Worm (Caenorhabditis elegans) whole organism, L1 larva: ENCODE measurements around the gene mlt-3.

ENCODE experiments used
- C04F5.9 ChIP-seq: sonication (generic microtip); optimal IDR thresholded peaks from 2 replicates; lab custom pipeline; 2016; ENCODE audit warnings: missing genetic modification characterization, missing compliant biosample characterization
- C16A3.4 ChIP-seq: fragments of 150-350 bp; optimal IDR thresholded peaks from 2 replicates; lab custom pipeline; 2014; ENCODE audit warnings: missing biosample characterization, missing genetic modification characterization
- aha-1 ChIP-seq: fragments of 150-350 bp; optimal IDR thresholded peaks from 2 replicates; lab custom pipeline; 2014; ENCODE audit warnings: missing biosample characterization, missing genetic modification characterization
- ama-1 ChIP-seq: fragments of 150-350 bp; optimal IDR thresholded peaks from 2 replicates; lab custom pipeline; 2014
- blmp-1 ChIP-seq: fragments of 150-350 bp; optimal IDR thresholded peaks from 2 replicates; lab custom pipeline; 2014; ENCODE audit warnings: missing biosample characterization, missing genetic modification characterization
- ceh-8 ChIP-seq: fragments of 200-800 bp; sonication (Bioruptor generic); optimal IDR thresholded peaks from 2 replicates; lab custom pipeline; 2018; ENCODE audit warnings: mild to moderate bottlenecking, missing genetic modification characterization, moderate library complexity, missing compliant biosample characterization
- ceh-82 ChIP-seq, 3 experiments: fragments of 150-350 bp in 1 of 3; sonication (generic microtip) in 2 of 3; optimal IDR thresholded peaks; 2 replicates each; lab custom pipeline; 2014 to 2017; ENCODE audit warnings: missing biosample characterization in 3 of 3, missing genetic modification characterization in 3 of 3
- ces-1 ChIP-seq: fragments of 150-350 bp; optimal IDR thresholded peaks from 2 replicates; lab custom pipeline; 2014; ENCODE audit warnings: missing biosample characterization, missing genetic modification reagents, missing genetic modification characterization
- dsc-1 ChIP-seq: sonication (generic microtip); optimal IDR thresholded peaks from 2 replicates; lab custom pipeline; 2016; ENCODE audit warnings: mild to moderate bottlenecking, missing genetic modification characterization, missing compliant biosample characterization
- efl-1 ChIP-seq, 4 experiments: fragments of 150-350 bp; optimal IDR thresholded peaks in 3 of 4; peaks in 1 of 4; 1 replicate in 1 of 4; 2 replicates in 3 of 4; lab custom pipeline; 2014; ENCODE audit warnings: missing biosample characterization in 2 of 4, missing genetic modification characterization in 2 of 4, missing genetic modification reagents in 2 of 4
- efl-3 ChIP-seq: fragments of 200-800 bp; sonication (Bioruptor generic); optimal IDR thresholded peaks from 2 replicates; lab custom pipeline; 2018; ENCODE audit warnings: mild to moderate bottlenecking, missing genetic modification characterization, missing compliant biosample characterization
- egl-27 ChIP-seq, 2 experiments: fragments of 150-350 bp in 1 of 2; sonication (generic microtip); optimal IDR thresholded peaks; 3 replicates each; lab custom pipeline; 2017 to 2018; ENCODE audit warnings: missing biosample characterization in 2 of 2, missing genetic modification characterization in 2 of 2, missing genetic modification reagents in 2 of 2
- ets-5 ChIP-seq: fragments of 200-800 bp; sonication (Bioruptor generic); IDR thresholded peaks from 2 replicates; pipeline ENCODE4 v1.3.6; 2022; ENCODE audit warnings: missing genetic modification characterization, missing compliant biosample characterization
- fkh-8 ChIP-seq: sonication (generic microtip); optimal IDR thresholded peaks from 2 replicates; lab custom pipeline; 2016; ENCODE audit warnings: mild to moderate bottlenecking, missing genetic modification characterization, missing compliant biosample characterization
- grh-1 ChIP-seq: fragments of 200-800 bp; sonication (Bioruptor generic); IDR thresholded peaks from 2 replicates; pipeline ENCODE4 v1.3.6; 2022; ENCODE audit warnings: missing genetic modification reagents, missing genetic modification characterization, missing compliant biosample characterization
- jun-1 ChIP-seq: fragments of 150-350 bp; optimal IDR thresholded peaks from 2 replicates; lab custom pipeline; 2014; ENCODE audit warnings: missing biosample characterization, missing genetic modification reagents, missing genetic modification characterization
- lsy-2 ChIP-seq, 2 experiments: fragments of 150-350 bp; optimal IDR thresholded peaks; 2 replicates each; lab custom pipeline; 2014; ENCODE audit warnings: missing biosample characterization in 2 of 2, missing genetic modification characterization in 2 of 2
- mdl-1 ChIP-seq, 2 experiments: fragments of 150-350 bp; optimal IDR thresholded peaks; 2 replicates each; lab custom pipeline; 2014 to 2017; ENCODE audit warnings: missing biosample characterization in 2 of 2, missing genetic modification characterization in 2 of 2, inconsistent platforms in 1 of 2
- nhr-19 ChIP-seq: fragments of 200-800 bp; sonication (Bioruptor generic); conservative IDR thresholded peaks from 2 replicates; pipeline ENCODE4 v1.3.6; 2022; ENCODE audit warnings: missing genetic modification characterization, missing compliant biosample characterization
- nhr-20 ChIP-seq: sonication (generic microtip); optimal IDR thresholded peaks from 2 replicates; lab custom pipeline; 2016; ENCODE audit warnings: mild to moderate bottlenecking, missing genetic modification characterization, missing compliant biosample characterization
- nhr-237 ChIP-seq: fragments of 150-350 bp; optimal IDR thresholded peaks from 2 replicates; lab custom pipeline; 2014; ENCODE audit warnings: missing biosample characterization, missing genetic modification characterization
- nhr-77 ChIP-seq: fragments of 150-350 bp; optimal IDR thresholded peaks from 2 replicates; lab custom pipeline; 2014; ENCODE audit warnings: missing biosample characterization, missing genetic modification characterization
- nhr-85 ChIP-seq: sonication (generic microtip); peaks from one replicate; lab custom pipeline; 2016; ENCODE audit warnings: missing genetic modification characterization, inconsistent platforms, missing compliant biosample characterization
- pag-3 ChIP-seq: sonication (generic microtip); optimal IDR thresholded peaks from 2 replicates; lab custom pipeline; 2017; ENCODE audit warnings: missing genetic modification characterization, mild to moderate bottlenecking, missing compliant biosample characterization, antibody characterized with exemption, borderline replicate concordance; ENCODE audit not compliant: insufficient read depth
- skn-1 ChIP-seq: fragments of 150-350 bp; optimal IDR thresholded peaks from 2 replicates; lab custom pipeline; 2014; ENCODE audit warnings: missing biosample characterization, missing genetic modification characterization
- snu-23 ChIP-seq: sonication (generic microtip); optimal IDR thresholded peaks from 2 replicates; lab custom pipeline; 2016; ENCODE audit warnings: missing genetic modification characterization, missing compliant biosample characterization
- sox-4 ChIP-seq: sonication (generic microtip); optimal IDR thresholded peaks from 2 replicates; lab custom pipeline; 2016; ENCODE audit warnings: missing genetic modification characterization, missing compliant biosample characterization
- sptf-1 ChIP-seq: fragments of 150-350 bp; optimal IDR thresholded peaks from 2 replicates; lab custom pipeline; 2014; ENCODE audit warnings: missing biosample characterization, missing genetic modification characterization
- tlp-1 ChIP-seq: fragments of 150-350 bp; optimal IDR thresholded peaks from 2 replicates; lab custom pipeline; 2014; ENCODE audit warnings: missing biosample characterization, missing genetic modification characterization
- unc-130 ChIP-seq: fragments of 150-350 bp; optimal IDR thresholded peaks from 2 replicates; lab custom pipeline; 2017; ENCODE audit warnings: missing biosample characterization, missing genetic modification characterization, inconsistent platforms
- unc-30 ChIP-seq: sonication (generic microtip); optimal IDR thresholded peaks from 2 replicates; lab custom pipeline; 2017; ENCODE audit warnings: missing biosample characterization, missing genetic modification characterization
- unc-62 ChIP-seq: fragments of 150-350 bp; optimal IDR thresholded peaks from 2 replicates; lab custom pipeline; 2014; ENCODE audit warnings: missing biosample characterization, missing genetic modification reagents, missing genetic modification characterization
- xbp-1 ChIP-seq: sonication (generic microtip); optimal IDR thresholded peaks from 2 replicates; lab custom pipeline; 2016; ENCODE audit warnings: missing genetic modification characterization, missing compliant biosample characterization
- ztf-4 ChIP-seq: fragments of 150-350 bp; optimal IDR thresholded peaks from 2 replicates; lab custom pipeline; 2014; ENCODE audit warnings: missing biosample characterization, missing genetic modification characterization

mlt-3 gene

DNA sequence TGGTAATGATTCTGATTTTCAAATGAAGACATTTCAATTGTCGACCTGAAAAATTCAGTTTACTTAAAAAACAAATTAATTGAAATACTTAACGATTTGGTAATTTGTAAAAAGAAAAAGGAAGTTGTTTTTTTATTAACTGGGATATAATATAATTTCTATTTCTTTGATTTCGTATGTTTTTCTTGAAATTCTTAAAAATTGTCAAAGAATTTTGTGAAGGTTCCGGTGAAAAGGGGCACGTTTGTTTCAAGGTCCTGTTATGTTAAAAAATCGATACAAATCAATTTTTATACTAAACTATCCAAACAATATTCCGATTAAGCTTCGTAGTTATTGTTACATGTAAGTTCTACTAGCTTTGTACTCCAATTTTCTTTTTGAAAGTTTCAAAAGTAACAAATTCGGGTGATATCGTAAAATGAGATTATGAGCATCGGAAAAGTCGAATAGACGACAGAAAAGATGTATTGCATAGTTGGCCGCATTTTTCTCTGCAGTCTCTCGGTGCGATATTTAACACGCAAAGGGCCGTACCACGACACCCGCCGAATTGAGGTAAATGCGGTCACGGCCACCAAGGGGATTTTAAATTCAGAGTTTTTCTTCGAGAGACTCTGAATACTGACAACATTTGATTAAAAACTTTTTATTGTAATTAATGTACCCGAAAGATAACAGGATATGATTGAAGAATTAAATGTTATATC, 32.4 kb upstream of the mlt-3 start, which contains the start of gene Y39C12A.9 (continued):
- TF ChIP-seq egl-27 (tag; optimal IDR thresholded peaks at IDR 0.05; lab: Kevin White, UChicago) (no peak), sptf-1 (no peak), nhr-237 (no peak), grh-1 (no peak), aha-1 (no peak), ces-1 (GFP tag; lab: Kevin White, UChicago) (no peak), unc-130 (tag; lab: Kevin White, UChicago) (no peak), blmp-1 (no peak), ceh-8 (no peak), ceh-82 (tag; optimal IDR thresholded peaks at IDR 0.05; lab: Kevin White, UChicago) (peak in 1 of 3 experiments; percentile 4), C16A3.4 (tag; lab: Kevin White, UChicago) (no peak)
- TF ChIP-seq, all 84 proteins: peak for 5

ce11 chrIV:12252579-12252978, 25.7 kb upstream of the mlt-3 start, which contains the start of gene dnj-26:
Gene dnj-26, minus strand, starts transcription at chrIV:12252679.
- TF ChIP-seq unc-30: no peak
- no peak for TF ChIP-seq efl-1 (optimal IDR thresholded peaks at IDR 0.05; lab: Kevin White, UChicago)
- peak in 1 of 2 experiments; percentile 59 for TF ChIP-seq efl-1 (GFP tag; optimal IDR thresholded peaks at IDR 0.05 in 1 of 2; lab: Kevin White, UChicago)

DNA sequence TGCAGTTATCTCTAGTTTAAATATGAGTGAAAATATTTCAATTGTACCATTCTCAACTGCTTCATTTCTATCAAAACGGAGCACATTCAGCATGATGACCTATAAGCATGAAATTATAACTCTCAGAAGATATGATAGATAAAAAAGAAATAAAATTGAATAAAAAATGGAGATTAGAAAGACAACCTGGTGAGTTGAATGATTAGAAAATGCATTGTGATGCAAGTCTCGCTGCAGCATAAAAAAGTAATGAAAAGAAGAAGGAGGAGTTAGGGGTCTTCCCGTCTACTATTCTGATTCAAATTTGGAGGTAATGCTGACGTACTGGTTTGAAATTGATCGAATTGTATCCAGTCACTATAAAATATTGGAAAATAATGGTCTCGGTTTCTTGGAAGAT, 17.8 kb upstream of the mlt-3 start, which contains the start of gene sre-15:
TSS of gene sre-15 (minus strand) at position 101 of the 400 bp plus-strand sequence.
- TF ChIP-seq efl-3 (GFP tag; lab: Kevin White, UChicago) (no peak), xbp-1 (tag; lab: Kevin White, UChicago) (no peak), pag-3 (tag; lab: Kevin White, UChicago) (no peak), sox-4 (tag; lab: Kevin White, UChicago) (no peak), skn-1 (tag; lab: Kevin White, UChicago) (no peak), ztf-4 (tag; lab: Kevin White, UChicago) (no peak), nhr-85 (tag; lab: Kevin White, UChicago) (no peak), nhr-19 (GFP tag; lab: Robert Waterston, UW) (no peak), efl-1 (optimal IDR thresholded peaks at IDR 0.05; lab: Kevin White, UChicago) (no peak), efl-1 (GFP tag; optimal IDR thresholded peaks at IDR 0.05 in 1 of 2; lab: Kevin White, UChicago) (peak in 1 of 2 experiments; percentile 58), nhr-77 (tag; lab: Kevin White, UChicago) (no peak), ets-5 (GFP tag; lab: Robert Waterston, UW) (no peak), tlp-1 (tag; lab: Kevin White, UChicago) (no peak), nhr-20 (tag; lab: Kevin White, UChicago) (no peak), mdl-1 (tag; optimal IDR thresholded peaks at IDR 0.05; lab: Kevin White, UChicago) (no peak), dsc-1 (tag; lab: Kevin White, UChicago) (peak; percentile 6), blmp-1 (no peak)

DNA sequence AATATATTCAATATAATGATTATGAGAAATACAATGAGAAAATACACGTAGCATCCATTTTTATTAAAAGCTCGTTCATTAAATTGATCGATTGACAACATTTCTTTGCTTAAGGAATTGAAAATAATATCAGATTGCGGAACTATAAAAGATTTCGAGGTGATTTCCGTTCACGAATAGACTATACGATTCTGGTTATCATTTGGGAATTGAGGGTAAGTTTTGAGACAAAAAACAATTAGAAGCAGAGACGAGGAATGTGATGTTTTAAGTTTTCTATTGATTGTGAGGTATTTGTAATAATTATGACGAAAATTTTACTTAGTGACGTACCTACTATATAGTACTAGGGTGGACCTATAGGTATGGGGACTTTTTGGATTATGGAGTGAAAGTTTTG, 11.9 kb upstream of the mlt-3 start, which contains the start of gene sre-19:
TSS of gene sre-19 (minus strand) at position 101 of the 400 bp plus-strand sequence.
- no peak for TF ChIP-seq snu-23 (GFP tag; lab: Kevin White, UChicago)
- TF ChIP-seq nhr-237: no peak
- no peak for TF ChIP-seq efl-1 (optimal IDR thresholded peaks at IDR 0.05; lab: Kevin White, UChicago)
- no peak for TF ChIP-seq efl-1 (GFP tag; optimal IDR thresholded peaks at IDR 0.05 in 1 of 2; lab: Kevin White, UChicago)
- TF ChIP-seq jun-1 (tag; lab: Kevin White, UChicago): no peak
- no peak for TF ChIP-seq C04F5.9 (tag; lab: Kevin White, UChicago)
- TF ChIP-seq ztf-4 (tag; lab: Kevin White, UChicago): no peak
- TF ChIP-seq lsy-2 (tag; optimal IDR thresholded peaks at IDR 0.05; lab: Kevin White, UChicago): no peak
- no peak for TF ChIP-seq unc-62

DNA sequence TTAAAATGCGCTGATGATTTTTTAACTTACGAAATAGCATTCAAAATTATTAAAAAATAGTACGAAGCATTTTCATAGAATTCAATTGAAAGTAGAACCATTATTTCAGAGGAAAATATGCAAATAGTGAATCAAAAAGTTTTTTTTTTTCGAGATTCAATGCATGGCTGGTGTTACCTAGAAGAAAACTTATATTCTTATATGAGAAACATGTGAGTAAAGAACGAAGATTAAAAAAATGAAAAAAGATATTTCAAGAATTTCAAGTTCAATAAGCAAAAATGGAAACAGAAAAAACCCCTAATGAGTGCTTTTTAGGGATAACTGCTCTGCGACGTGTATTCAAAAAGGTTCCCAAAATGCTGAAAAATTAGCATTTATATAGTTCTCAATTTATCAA, 9.1 kb upstream of the mlt-3 start, which contains the start of gene sre-16:
TSS of gene sre-16 (minus strand) at position 101 of the 400 bp plus-strand sequence.
- TF ChIP-seq ama-1 (lab: Kevin White, UChicago) (no peak), fkh-8 (peak; percentile 31), jun-1 (tag; lab: Kevin White, UChicago) (no peak)
